Fruit fly (Drosophila melanogaster) Kc167 (cell line): ENCODE data around the gene CG7530.

Experiments used
- Sin3A ChIP-seq: fragments of >200 bp; optimal IDR thresholded peaks from 2 replicates; lab custom pipeline; 2018; ENCODE audit warnings: missing external identifiers
- h ChIP-seq: fragments of >200 bp; optimal IDR thresholded peaks from 3 replicates; lab custom pipeline; 2018; ENCODE audit warnings: missing external identifiers

- TF ChIP-seq h (lab: Kevin White, UChicago) (no peak), Sin3A (lab: Kevin White, UChicago) (no peak)
Measured at dm6 chr3R:14709480-14709984, 21.8 kb downstream of the CG7530 start.
